Worm (Caenorhabditis elegans): ENCODE data around the gene clec-142.

- TF ChIP-seq F10E7.11 (tag; optimal IDR thresholded peaks at IDR 0.05) (no peak), cebp-2 (GFP tag; IDR thresholded peaks at IDR 0.05) (no peak), attf-6 (GFP tag; IDR thresholded peaks at IDR 0.05) (no peak), mes-4 (tag; optimal IDR thresholded peaks at IDR 0.05) (no peak), unc-62 (GFP tag; optimal IDR thresholded peaks at IDR 0.05) (peak; percentile 77), pbrm-1 (GFP tag; IDR thresholded peaks at IDR 0.05) (no peak)
These were observed 29.7 kb upstream of the clec-142 start, which contains the start of the genes F35C11.2 and F35C11.4 for ce11 chrII:8248745-8249144.

Data from whole organism, young adult.